Worm (Caenorhabditis elegans) whole organism, midembryonic: ENCODE measurements around the gene ptr-18.

ENCODE experiments used
- T22C8.4 ChIP-seq: fragments of 200-800 bp; sonication (Bioruptor generic); IDR thresholded peaks from 2 replicates; pipeline ENCODE4 v1.3.6; 2022; ENCODE audit warnings: missing genetic modification characterization, missing compliant biosample characterization
- flt-1 ChIP-seq: fragments of 200-800 bp; sonication (Bioruptor generic); IDR thresholded peaks from 2 replicates; pipeline ENCODE4 v1.3.6; 2022; ENCODE audit warnings: missing genetic modification characterization, missing compliant biosample characterization
- klf-2 ChIP-seq: fragments of 200-800 bp; sonication (Bioruptor generic); conservative IDR thresholded peaks from 2 replicates; pipeline ENCODE4 v1.3.6; 2022; ENCODE audit warnings: missing genetic modification reagents, missing genetic modification characterization, missing compliant biosample characterization
- med-1 ChIP-seq: sonication (generic microtip); optimal IDR thresholded peaks from 2 replicates; lab custom pipeline; 2017; ENCODE audit warnings: missing genetic modification characterization, mild to moderate bottlenecking, missing compliant biosample characterization, antibody characterized with exemption, missing genetic modification reagents; ENCODE audit not compliant: insufficient read depth
- ref-1 ChIP-seq: fragments of 200-800 bp; sonication (Bioruptor generic); conservative IDR thresholded peaks from 2 replicates; pipeline ENCODE4 v1.3.6; 2022; ENCODE audit warnings: missing genetic modification reagents, missing genetic modification characterization, missing compliant biosample characterization
- ztf-23 ChIP-seq: fragments of 200-800 bp; sonication (Bioruptor generic); IDR thresholded peaks from 2 replicates; pipeline ENCODE4 v1.3.6; 2022; ENCODE audit warnings: missing genetic modification reagents, missing genetic modification characterization, missing compliant biosample characterization

DNA sequence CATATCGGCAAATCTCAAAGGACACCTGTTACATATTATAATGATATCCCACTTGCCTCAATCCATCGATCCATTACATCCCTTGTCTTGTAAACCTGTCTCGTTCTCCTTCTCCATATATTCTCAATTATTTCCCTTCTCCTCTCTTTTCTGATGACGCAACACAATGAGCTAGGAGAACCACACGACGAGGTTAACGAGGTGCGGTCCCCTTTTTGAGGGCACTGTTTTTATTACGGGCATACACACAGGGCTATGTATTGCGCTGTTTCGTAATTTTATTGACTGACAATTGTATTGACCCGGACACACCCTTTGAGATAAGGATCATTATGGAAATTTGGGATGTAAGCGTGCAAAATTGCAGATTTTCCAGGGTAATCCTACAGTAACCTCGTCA is 13.3 kb downstream of the ptr-18 start:
- no peak for TF ChIP-seq ref-1
- TF ChIP-seq T22C8.4 (GFP tag; lab: Robert Waterston, UW) = no peak
- TF ChIP-seq ztf-23 = no peak
- no peak for TF ChIP-seq flt-1 (GFP tag; lab: Robert Waterston, UW)
- no peak for TF ChIP-seq med-1 (GFP tag; lab: Kevin White, UChicago)
- no peak for TF ChIP-seq klf-2 (GFP tag; lab: Robert Waterston, UW)
